Worm (Caenorhabditis elegans): ENCODE measurements around the gene ZK1240.5.
"Not testable (repeated sequence)": the region's sequence is repeated elsewhere in the genome, so short reads cannot be mapped to it uniquely, and the experiment has no call there.

The ZK1240.5 gene

DNA sequence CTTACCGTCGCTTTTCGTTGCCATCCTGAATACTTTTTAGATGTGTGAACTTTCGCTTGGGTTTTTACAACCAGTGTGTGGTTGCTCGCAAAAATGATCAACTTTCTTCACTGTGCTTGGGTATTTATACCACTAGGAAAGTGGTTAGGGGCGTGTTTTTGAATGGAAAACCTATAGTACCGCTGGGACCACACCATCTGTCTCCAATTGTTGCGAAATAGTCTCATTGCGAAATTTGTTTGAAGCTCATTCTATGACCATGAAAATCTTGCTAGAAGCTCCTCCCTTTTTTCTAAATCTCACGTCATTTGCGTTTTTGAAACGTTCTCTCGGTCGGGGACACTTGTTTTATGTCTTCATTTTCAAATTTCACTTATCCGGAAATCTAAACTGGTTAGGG is 28.9 kb downstream of the ZK1240.5 start, which contains the start of the genes K09F6.10 and K09F6.13:
TSS of gene K09F6.10 (minus strand) at position 86 of the 400 bp plus-strand sequence.
TSS of gene K09F6.13 (plus strand) at position 317 of the 400 bp plus-strand sequence.
- TF ChIP-seq ets-7 (tag; optimal IDR thresholded peaks at IDR 0.05) = no peak
- TF ChIP-seq hmbx-1 (tag; optimal IDR thresholded peaks at IDR 0.05) = no peak
- TF ChIP-seq sea-1 (GFP tag; conservative IDR thresholded peaks at IDR 0.05) = no peak
- no peak for TF ChIP-seq hmg-4 (GFP tag; optimal IDR thresholded peaks at IDR 0.05)
- no peak for TF ChIP-seq pes-1 (GFP tag; IDR thresholded peaks at IDR 0.05)
- TF ChIP-seq ceh-36 (tag; optimal IDR thresholded peaks at IDR 0.05) = no peak
- no peak for TF ChIP-seq B0310.2 (tag; optimal IDR thresholded peaks at IDR 0.05)
- no peak for TF ChIP-seq tbx-37 (GFP tag; conservative IDR thresholded peaks at IDR 0.05)

DNA sequence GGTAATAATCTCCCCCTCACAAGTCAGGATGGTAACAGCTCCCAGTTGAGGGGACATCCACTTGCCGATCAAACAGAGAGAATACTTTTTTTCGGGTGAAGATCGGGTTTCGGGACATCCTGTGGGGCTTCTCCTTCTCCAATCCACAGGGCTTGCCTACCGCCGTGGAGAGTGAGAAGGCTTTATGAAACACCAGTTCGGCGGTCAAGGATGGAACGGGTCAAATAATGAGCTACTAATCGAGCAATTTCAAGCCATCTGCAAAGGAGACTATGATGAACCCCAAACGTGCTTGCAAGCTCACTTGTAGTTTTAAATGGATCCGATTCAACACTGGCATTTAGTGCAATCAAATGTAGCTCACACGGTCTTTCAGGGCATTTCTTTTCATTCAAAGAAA is 33.0 kb downstream of the ZK1240.5 start:
- TF ChIP-seq tbx-37 (GFP tag; conservative IDR thresholded peaks at IDR 0.05) (no peak), ceh-13 (GFP tag; optimal IDR thresholded peaks at IDR 0.05) (no peak), tra-4 (tag; optimal IDR thresholded peaks at IDR 0.05) (no peak), aly-1 (tag; optimal IDR thresholded peaks at IDR 0.05) (no peak), hmbx-1 (tag; optimal IDR thresholded peaks at IDR 0.05) (no peak), flt-1 (GFP tag; IDR thresholded peaks at IDR 0.05) (no peak), hmg-4 (GFP tag; optimal IDR thresholded peaks at IDR 0.05) (no peak), pes-1 (GFP tag; IDR thresholded peaks at IDR 0.05) (no peak)

DNA sequence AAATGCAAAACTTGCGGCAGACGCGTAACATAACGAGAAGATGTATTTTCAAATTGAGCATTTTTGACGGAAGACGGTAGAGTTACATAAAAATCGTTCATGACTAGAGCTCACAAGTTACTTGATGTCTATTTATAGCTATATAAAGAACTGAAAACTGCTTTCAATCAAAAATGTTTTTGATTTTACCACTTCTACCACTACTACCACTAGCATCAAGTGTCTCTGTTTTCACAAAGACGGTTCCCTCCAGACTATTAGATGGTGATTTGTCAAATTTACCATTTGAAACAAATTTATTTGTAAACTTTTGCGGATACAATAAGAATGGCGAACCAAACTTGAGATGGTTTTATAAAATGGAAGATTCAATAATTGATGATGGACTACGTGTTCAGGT is 35.1 kb downstream of the ZK1240.5 start, which contains the start of gene K09F6.9:
TSS of gene K09F6.9 (minus strand) at position 101 of the 400 bp plus-strand sequence.
- TF ChIP-seq F13C5.2 (tag; optimal IDR thresholded peaks at IDR 0.05); B0310.2 (tag; optimal IDR thresholded peaks at IDR 0.05); flt-1 (GFP tag; IDR thresholded peaks at IDR 0.05): not testable (repeated sequence)

DNA sequence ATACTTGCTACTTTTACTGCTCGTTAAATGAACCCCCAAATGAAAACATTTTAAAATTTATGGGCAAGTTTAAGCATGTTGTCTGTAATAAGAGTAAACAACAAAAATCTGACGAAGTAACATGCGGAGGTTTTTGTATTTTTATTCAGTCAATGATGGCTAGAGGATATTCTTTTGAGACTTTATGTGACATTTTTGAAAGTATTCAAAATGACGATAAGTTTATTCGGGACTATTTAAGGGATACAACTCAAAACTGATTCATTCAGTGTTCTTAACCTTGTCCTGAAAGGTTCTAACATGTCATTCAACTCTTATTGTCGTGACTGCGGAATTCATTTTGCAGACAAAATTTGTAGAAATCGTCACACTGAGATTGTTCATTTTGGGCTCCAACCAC is 37.9 kb downstream of the ZK1240.5 start, which contains the start of gene K09F6.11:
TSS of gene K09F6.11 (plus strand) at position 301 of the 400 bp plus-strand sequence.
- TF ChIP-seq ets-7 (tag; optimal IDR thresholded peaks at IDR 0.05) = no peak
- no peak for TF ChIP-seq ama-1 (optimal IDR thresholded peaks at IDR 0.05)
- TF ChIP-seq sea-1 (GFP tag; conservative IDR thresholded peaks at IDR 0.05) = no peak
- no peak for TF ChIP-seq B0310.2 (tag; optimal IDR thresholded peaks at IDR 0.05)

DNA sequence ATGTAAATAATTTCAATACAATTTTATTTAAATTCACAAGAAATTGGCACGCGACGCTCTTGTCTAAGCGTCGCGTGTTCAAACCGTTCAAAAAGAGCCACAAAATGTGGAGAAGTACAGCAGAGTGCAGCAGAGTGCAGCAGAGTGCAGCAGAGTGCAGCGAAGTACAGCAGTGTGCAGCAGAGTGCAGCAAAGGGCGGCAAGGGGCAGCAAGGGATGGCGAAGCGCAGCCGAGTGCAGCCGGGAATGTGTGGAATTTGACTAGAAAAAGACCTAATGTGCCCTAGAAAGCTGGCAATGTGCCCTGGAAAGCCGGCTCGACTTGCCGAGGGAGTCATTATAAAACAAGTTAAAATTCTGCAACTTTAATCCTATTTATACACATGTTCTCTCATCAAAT is 38.5 kb downstream of the ZK1240.5 start, which contains the start of gene K09F6.6:
TSS of gene K09F6.6 (minus strand) at position 43 of the 400 bp plus-strand sequence.
- TF ChIP-seq sea-1 (GFP tag; conservative IDR thresholded peaks at IDR 0.05) = no peak
- no peak for TF ChIP-seq aly-1 (tag; optimal IDR thresholded peaks at IDR 0.05)
- no peak for TF ChIP-seq ceh-36 (tag; optimal IDR thresholded peaks at IDR 0.05)
- TF ChIP-seq pes-1 (GFP tag; IDR thresholded peaks at IDR 0.05) = no peak
- TF ChIP-seq hnd-1 (tag; optimal IDR thresholded peaks at IDR 0.05) = no peak
- no peak for TF ChIP-seq F13C5.2 (tag; optimal IDR thresholded peaks at IDR 0.05)
- TF ChIP-seq hmbx-1 (tag; optimal IDR thresholded peaks at IDR 0.05) = no peak
- no peak for TF ChIP-seq hmg-4 (GFP tag; optimal IDR thresholded peaks at IDR 0.05)
- TF ChIP-seq ceh-13 (GFP tag; optimal IDR thresholded peaks at IDR 0.05) = no peak

DNA sequence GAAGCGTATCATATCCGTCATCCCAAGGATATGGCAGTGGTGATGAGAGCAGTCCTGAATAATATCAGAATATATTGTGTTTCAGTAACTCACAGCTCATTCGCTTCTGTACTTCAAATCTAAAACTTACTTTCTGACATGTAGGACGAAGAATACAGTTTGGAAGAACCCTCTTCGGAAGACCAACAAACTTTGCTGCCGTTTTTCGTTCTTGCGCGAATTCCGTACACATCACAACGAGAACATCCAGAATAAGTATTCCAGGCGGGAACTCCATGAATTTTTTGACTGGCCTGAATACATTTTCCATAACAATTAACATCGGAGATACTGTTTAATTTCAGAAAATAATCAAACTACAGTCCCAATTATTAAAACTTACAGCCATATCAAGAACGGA is 40.3 kb downstream of the ZK1240.5 start, which contains the start of gene K09F6.15:
TSS of gene K09F6.15 (minus strand) at position 101 of the 400 bp plus-strand sequence.
- TF ChIP-seq tbx-11 (GFP tag; IDR thresholded peaks at IDR 0.05) (no peak), flt-1 (GFP tag; IDR thresholded peaks at IDR 0.05) (no peak), scrt-1 (GFP tag; IDR thresholded peaks at IDR 0.05) (no peak), F13C5.2 (tag; optimal IDR thresholded peaks at IDR 0.05) (no peak), sea-1 (GFP tag; conservative IDR thresholded peaks at IDR 0.05) (no peak), hmbx-1 (tag; optimal IDR thresholded peaks at IDR 0.05) (no peak), ets-7 (tag; optimal IDR thresholded peaks at IDR 0.05) (no peak), tbx-37 (GFP tag; conservative IDR thresholded peaks at IDR 0.05) (no peak), B0310.2 (tag; optimal IDR thresholded peaks at IDR 0.05) (no peak), aly-1 (tag; optimal IDR thresholded peaks at IDR 0.05) (no peak), ama-1 (optimal IDR thresholded peaks at IDR 0.05) (no peak), ceh-13 (GFP tag; optimal IDR thresholded peaks at IDR 0.05) (no peak), tra-4 (tag; optimal IDR thresholded peaks at IDR 0.05) (no peak), pes-1 (GFP tag; IDR thresholded peaks at IDR 0.05) (no peak), hnd-1 (tag; optimal IDR thresholded peaks at IDR 0.05) (no peak), ceh-36 (tag; optimal IDR thresholded peaks at IDR 0.05) (no peak), hmg-4 (GFP tag; optimal IDR thresholded peaks at IDR 0.05) (no peak)

DNA sequence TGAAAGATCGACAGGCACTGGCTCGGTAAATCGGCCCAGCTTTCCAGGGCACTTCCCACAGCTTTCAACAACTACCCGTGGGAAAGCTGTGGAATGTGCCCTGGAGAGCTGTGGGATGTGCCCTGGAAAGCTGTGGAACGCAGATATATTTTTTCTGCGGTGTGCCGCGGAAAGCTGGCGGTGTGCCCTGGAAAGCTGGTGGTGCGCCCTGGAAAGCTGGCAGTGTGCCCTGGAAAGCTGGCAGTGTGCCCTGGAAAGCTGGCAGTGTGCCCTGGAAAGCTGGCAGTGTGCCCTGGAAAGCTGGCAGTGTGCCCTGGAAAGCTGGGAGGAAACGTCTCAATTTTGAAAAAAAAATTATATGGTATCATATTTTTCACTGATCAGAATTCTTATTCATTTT is 44.0 kb downstream of the ZK1240.5 start:
- TF ChIP-seq hmg-4 (GFP tag; optimal IDR thresholded peaks at IDR 0.05) (no peak), pes-1 (GFP tag; IDR thresholded peaks at IDR 0.05) (no peak), tbx-37 (GFP tag; conservative IDR thresholded peaks at IDR 0.05) (no peak), scrt-1 (GFP tag; IDR thresholded peaks at IDR 0.05) (no peak), tbx-11 (GFP tag; IDR thresholded peaks at IDR 0.05) (no peak), aly-1 (tag; optimal IDR thresholded peaks at IDR 0.05) (no peak), B0310.2 (tag; optimal IDR thresholded peaks at IDR 0.05) (no peak), ets-7 (tag; optimal IDR thresholded peaks at IDR 0.05) (no peak), sea-1 (GFP tag; conservative IDR thresholded peaks at IDR 0.05) (no peak), tra-4 (tag; optimal IDR thresholded peaks at IDR 0.05) (no peak), hmbx-1 (tag; optimal IDR thresholded peaks at IDR 0.05) (no peak), hnd-1 (tag; optimal IDR thresholded peaks at IDR 0.05) (no peak), F13C5.2 (tag; optimal IDR thresholded peaks at IDR 0.05) (no peak)
